Worm (Caenorhabditis elegans): ENCODE data around the gene cku-70.

DNA sequence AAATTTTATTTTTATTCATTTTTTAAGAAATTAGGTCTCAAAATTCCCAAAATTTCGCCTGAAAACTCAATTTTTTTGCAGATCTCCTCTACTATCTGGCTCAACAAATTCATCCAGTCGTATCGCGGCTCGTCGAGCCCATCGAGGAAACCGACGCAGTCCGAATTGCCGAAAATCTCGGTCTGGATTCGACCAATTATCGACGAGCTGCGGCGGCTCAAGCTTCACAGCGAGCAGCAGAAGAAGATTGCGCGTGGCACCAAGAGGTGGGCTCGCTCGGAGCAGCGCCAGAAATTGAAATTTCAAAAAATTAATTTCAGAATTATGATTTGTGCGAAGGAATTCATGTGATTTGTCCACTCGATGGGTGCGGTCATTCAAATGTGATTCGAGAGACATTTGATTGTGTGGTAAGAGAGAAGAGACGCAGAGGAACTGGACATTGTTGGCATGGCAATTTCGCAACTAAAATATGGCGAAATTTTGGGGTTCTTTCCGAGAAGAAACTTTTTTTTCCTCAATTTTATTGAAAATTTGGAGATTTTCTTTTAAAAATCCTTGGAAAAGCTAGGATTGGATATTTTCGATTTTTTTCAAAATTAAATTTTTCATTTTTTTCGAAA is 5.3 kb upstream of the cku-70 start:
- TF ChIP-seq nhr-237 (tag; optimal IDR thresholded peaks at IDR 0.05) = no peak
- TF ChIP-seq bed-3 (GFP tag; optimal IDR thresholded peaks at IDR 0.05) = no peak
- TF ChIP-seq lin-13 (tag; optimal IDR thresholded peaks at IDR 0.05) = no peak
- no peak for TF ChIP-seq nhr-76 (tag; optimal IDR thresholded peaks at IDR 0.05)
- no peak for TF ChIP-seq unc-62 (GFP tag; optimal IDR thresholded peaks at IDR 0.05)
- no peak for TF ChIP-seq sptf-1 (tag; optimal IDR thresholded peaks at IDR 0.05)

Data from whole organism, mixed stage, embryonic.